Worm (Caenorhabditis elegans) whole organism, midembryonic: Measurements from ENCODE around the gene cki-2.
A peak's percentile ranks its signal among the peaks of the same experiment; 100 is the strongest.

Experiments used
- T22C8.4 ChIP-seq: fragments of 200-800 bp; sonication (Bioruptor generic); IDR thresholded peaks from 2 replicates; pipeline ENCODE4 v1.3.6; 2022; ENCODE audit warnings: missing genetic modification characterization, missing compliant biosample characterization
- cog-1 ChIP-seq: sonication (generic microtip); optimal IDR thresholded peaks from 2 replicates; lab custom pipeline; 2016; ENCODE audit warnings: missing genetic modification characterization, missing compliant biosample characterization
- flt-1 ChIP-seq: fragments of 200-800 bp; sonication (Bioruptor generic); IDR thresholded peaks from 2 replicates; pipeline ENCODE4 v1.3.6; 2022; ENCODE audit warnings: missing genetic modification characterization, missing compliant biosample characterization
- klf-2 ChIP-seq: fragments of 200-800 bp; sonication (Bioruptor generic); conservative IDR thresholded peaks from 2 replicates; pipeline ENCODE4 v1.3.6; 2022; ENCODE audit warnings: missing genetic modification reagents, missing genetic modification characterization, missing compliant biosample characterization
- med-1 ChIP-seq: sonication (generic microtip); optimal IDR thresholded peaks from 2 replicates; lab custom pipeline; 2017; ENCODE audit warnings: missing genetic modification characterization, mild to moderate bottlenecking, missing compliant biosample characterization, antibody characterized with exemption, missing genetic modification reagents; ENCODE audit not compliant: insufficient read depth
- ref-1 ChIP-seq: fragments of 200-800 bp; sonication (Bioruptor generic); conservative IDR thresholded peaks from 2 replicates; pipeline ENCODE4 v1.3.6; 2022; ENCODE audit warnings: missing genetic modification reagents, missing genetic modification characterization, missing compliant biosample characterization
- tab-1 ChIP-seq: fragments of 200-800 bp; sonication (Bioruptor generic); IDR thresholded peaks from 2 replicates; pipeline ENCODE4 v1.3.6; 2022; ENCODE audit warnings: missing genetic modification characterization, missing compliant biosample characterization
- ztf-23 ChIP-seq: fragments of 200-800 bp; sonication (Bioruptor generic); IDR thresholded peaks from 2 replicates; pipeline ENCODE4 v1.3.6; 2022; ENCODE audit warnings: missing genetic modification reagents, missing genetic modification characterization, missing compliant biosample characterization
- ztf-29 ChIP-seq: fragments of 200-800 bp; sonication (Bioruptor generic); IDR thresholded peaks from 2 replicates; pipeline ENCODE4 v1.3.6; 2022; ENCODE audit warnings: missing genetic modification reagents, missing genetic modification characterization, missing compliant biosample characterization

cki-2 gene

ce11 chrII:7813237-7813636 lies 3.1 kb upstream of the cki-2 start:
- TF ChIP-seq tab-1 (GFP tag; lab: Robert Waterston, UW) (no peak), T22C8.4 (GFP tag; lab: Robert Waterston, UW) (0 out of 2 replicates have a peak, but pooled peaks have one; percentile 25)

ce11 chrII:7813645-7814044 lies 2.7 kb upstream of the cki-2 start:
- TF ChIP-seq ztf-29 (GFP tag; lab: Robert Waterston, UW) (no peak), ref-1 (no peak), ztf-23 (GFP tag; lab: Robert Waterston, UW) (no peak), tab-1 (GFP tag; lab: Robert Waterston, UW) (no peak), med-1 (no peak), klf-2 (no peak), flt-1 (no peak), T22C8.4 (GFP tag; lab: Robert Waterston, UW) (no peak), cog-1 (tag; lab: Kevin White, UChicago) (no peak)

- no peak for TF ChIP-seq ztf-23 (GFP tag; lab: Robert Waterston, UW)
- TF ChIP-seq ztf-29 (GFP tag; lab: Robert Waterston, UW): no peak
- TF ChIP-seq tab-1 (GFP tag; lab: Robert Waterston, UW): 0 out of 2 replicates have a peak, but pooled peaks have one; percentile 32
- peak; percentile 57 for TF ChIP-seq cog-1 (tag; lab: Kevin White, UChicago)
- TF ChIP-seq ref-1: no peak
Measured at ce11 chrII:7814215-7814614, 2.1 kb upstream of the cki-2 start.

ce11 chrII:7814915-7815314 lies 1.4 kb upstream of the cki-2 start:
- TF ChIP-seq med-1: no peak
- no peak for TF ChIP-seq ref-1
- TF ChIP-seq klf-2: no peak
- TF ChIP-seq cog-1 (tag; lab: Kevin White, UChicago): no peak

ce11 chrII:7815406-7815805 lies 893 bp upstream of the cki-2 start:
- TF ChIP-seq T22C8.4 (GFP tag; lab: Robert Waterston, UW) (no peak), klf-2 (no peak)

- no peak for TF ChIP-seq T22C8.4 (GFP tag; lab: Robert Waterston, UW)
Measured at ce11 chrII:7817580-7817979, 1.3 kb downstream of the cki-2 start.

ce11 chrII:7819359-7819758 lies 3.1 kb downstream of the cki-2 start:
- TF ChIP-seq ref-1: no peak
- no peak for TF ChIP-seq T22C8.4 (GFP tag; lab: Robert Waterston, UW)
- no peak for TF ChIP-seq klf-2
- no peak for TF ChIP-seq cog-1 (tag; lab: Kevin White, UChicago)
- no peak for TF ChIP-seq tab-1 (GFP tag; lab: Robert Waterston, UW)
- no peak for TF ChIP-seq ztf-29 (GFP tag; lab: Robert Waterston, UW)
- no peak for TF ChIP-seq ztf-23 (GFP tag; lab: Robert Waterston, UW)
- no peak for TF ChIP-seq med-1
- no peak for TF ChIP-seq flt-1

ce11 chrII:7822454-7822853 lies 6.2 kb downstream of the cki-2 start, which contains the start of gene irld-47:
TSS of gene irld-47 (minus strand) at chrII:7822554.
- TF ChIP-seq cog-1 (tag; lab: Kevin White, UChicago) (no peak), med-1 (no peak), flt-1 (no peak), klf-2 (no peak), ref-1 (no peak), tab-1 (GFP tag; lab: Robert Waterston, UW) (no peak), ztf-23 (GFP tag; lab: Robert Waterston, UW) (no peak), T22C8.4 (GFP tag; lab: Robert Waterston, UW) (no peak), ztf-29 (GFP tag; lab: Robert Waterston, UW) (no peak)

ce11 chrII:7825107-7825506 lies 8.8 kb downstream of the cki-2 start, which contains the start of gene srw-62:
TSS of gene srw-62 (plus strand) at chrII:7825407.
- TF ChIP-seq klf-2 (no peak), T22C8.4 (GFP tag; lab: Robert Waterston, UW) (no peak), flt-1 (no peak), ztf-23 (GFP tag; lab: Robert Waterston, UW) (no peak), cog-1 (tag; lab: Kevin White, UChicago) (no peak), tab-1 (GFP tag; lab: Robert Waterston, UW) (no peak), ztf-29 (GFP tag; lab: Robert Waterston, UW) (no peak), med-1 (no peak), ref-1 (no peak)

- TF ChIP-seq ztf-29 (GFP tag; lab: Robert Waterston, UW) (no peak), tab-1 (GFP tag; lab: Robert Waterston, UW) (no peak)
Measured at ce11 chrII:7827883-7828282, 11.6 kb downstream of the cki-2 start.

- TF ChIP-seq tab-1 (GFP tag; lab: Robert Waterston, UW): no peak
- TF ChIP-seq cog-1 (tag; lab: Kevin White, UChicago): no peak
- no peak for TF ChIP-seq T22C8.4 (GFP tag; lab: Robert Waterston, UW)
- TF ChIP-seq ztf-29 (GFP tag; lab: Robert Waterston, UW): no peak
- no peak for TF ChIP-seq ref-1
- no peak for TF ChIP-seq klf-2
- no peak for TF ChIP-seq flt-1
- no peak for TF ChIP-seq med-1
- TF ChIP-seq ztf-23 (GFP tag; lab: Robert Waterston, UW): no peak
Measured at ce11 chrII:7829616-7830015, 13.3 kb downstream of the cki-2 start.

ce11 chrII:7832054-7832453 lies 15.8 kb downstream of the cki-2 start, which contains the start of gene T09A5.14:
TSS of gene T09A5.14 (plus strand) at chrII:7832354.
- TF ChIP-seq flt-1 (no peak), cog-1 (tag; lab: Kevin White, UChicago) (no peak), med-1 (no peak), tab-1 (GFP tag; lab: Robert Waterston, UW) (no peak), T22C8.4 (GFP tag; lab: Robert Waterston, UW) (no peak), ztf-29 (GFP tag; lab: Robert Waterston, UW) (no peak), ztf-23 (GFP tag; lab: Robert Waterston, UW) (no peak), ref-1 (no peak), klf-2 (no peak)
